Fruit fly (Drosophila melanogaster): ENCODE results near the gene CG18223.

- TF ChIP-seq Ets65A (GFP tag) (no peak), kni (GFP tag; optimal IDR thresholded peaks at IDR 0.05) (no peak), h (optimal IDR thresholded peaks at IDR 0.05) (no peak), C15 (GFP tag; IDR thresholded peaks at IDR 0.05) (no peak), trh (GFP tag; optimal IDR thresholded peaks at IDR 0.05) (no peak), gsb (GFP tag; IDR thresholded peaks at IDR 0.05) (no peak), Hmx (GFP tag; optimal IDR thresholded peaks at IDR 0.05) (no peak)
Measured at dm6 chr3L:18872440-18872839, 47.7 kb downstream of the CG18223 start, which contains the start of the genes Rad9 and Uggt.
